Worm (Caenorhabditis elegans) whole organism, L2 larva: ENCODE measurements around the gene fbxb-47.

Experiments
- F13H6.1 ChIP-seq: sonication (generic microtip); optimal IDR thresholded peaks from 2 replicates; lab custom pipeline; 2016; ENCODE audit warnings: missing genetic modification characterization, missing compliant biosample characterization
- ceh-82 ChIP-seq: fragments of 150-350 bp; optimal IDR thresholded peaks from 2 replicates; lab custom pipeline; 2014; ENCODE audit warnings: missing biosample characterization, missing genetic modification characterization
- egl-27 ChIP-seq: sonication (generic microtip); optimal IDR thresholded peaks from 3 replicates; lab custom pipeline; 2017; ENCODE audit warnings: missing biosample characterization, missing genetic modification reagents, missing genetic modification characterization
- lin-13 ChIP-seq: fragments of 150-350 bp; optimal IDR thresholded peaks from 2 replicates; lab custom pipeline; 2014; ENCODE audit warnings: missing biosample characterization, missing genetic modification reagents, missing genetic modification characterization
- mdl-1 ChIP-seq, 2 experiments: fragments of 150-350 bp in 1 of 2; sonication (generic microtip) in 1 of 2; optimal IDR thresholded peaks; 2 replicates each; lab custom pipeline; 2017; ENCODE audit warnings: missing biosample characterization in 2 of 2, missing genetic modification characterization in 2 of 2
- nhr-11 ChIP-seq: fragments of 150-350 bp; optimal IDR thresholded peaks from 2 replicates; lab custom pipeline; 2014; ENCODE audit warnings: missing biosample characterization, missing genetic modification characterization
- nhr-237 ChIP-seq: fragments of 150-350 bp; optimal IDR thresholded peaks from 2 replicates; lab custom pipeline; 2014; ENCODE audit warnings: missing biosample characterization, missing genetic modification characterization
- nhr-25 ChIP-seq: fragments of 150-350 bp; sonication (generic microtip); optimal IDR thresholded peaks from 3 replicates; lab custom pipeline; 2014; ENCODE audit warnings: missing biosample characterization, missing genetic modification characterization
- sma-3 ChIP-seq: sonication (generic microtip); optimal IDR thresholded peaks from 2 replicates; lab custom pipeline; 2016; ENCODE audit warnings: missing genetic modification reagents, missing genetic modification characterization, missing compliant biosample characterization
- snpc-4 ChIP-seq: fragments of 150-350 bp; optimal IDR thresholded peaks from 2 replicates; lab custom pipeline; 2014; ENCODE audit warnings: missing biosample characterization, missing genetic modification characterization
- unc-62 ChIP-seq: fragments of 150-350 bp; optimal IDR thresholded peaks from 2 replicates; lab custom pipeline; 2014; ENCODE audit warnings: missing biosample characterization, missing genetic modification reagents, missing genetic modification characterization
- ztf-11 ChIP-seq: sonication (generic microtip); optimal IDR thresholded peaks from 2 replicates; lab custom pipeline; 2017; ENCODE audit warnings: missing biosample characterization, missing genetic modification characterization

DNA sequence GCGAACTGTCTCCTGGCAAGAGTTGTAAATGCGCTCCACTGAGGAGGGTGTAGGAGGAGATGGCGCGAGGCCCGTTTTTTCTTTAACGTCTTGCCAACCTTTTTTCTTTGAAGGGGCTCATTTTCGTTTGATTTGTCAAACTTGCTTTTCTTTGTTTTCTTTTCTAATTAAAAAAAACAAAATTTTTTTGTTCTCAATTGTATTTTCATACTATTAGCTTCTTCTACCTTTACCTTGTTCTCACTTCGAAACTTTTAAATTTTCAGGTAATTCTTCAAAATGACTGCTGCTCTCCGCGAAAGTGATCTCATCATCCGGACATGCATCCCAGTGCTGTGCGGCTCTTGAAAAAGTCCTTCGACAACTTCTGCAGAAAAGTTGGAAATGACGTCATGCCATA, 6.7 kb upstream of the fbxb-47 start, which contains the start of gene fbxa-184:
- TF ChIP-seq lin-13 (GFP tag; lab: Kevin White, UChicago) (no peak), nhr-11 (tag; lab: Kevin White, UChicago) (no peak), mdl-1 (tag; optimal IDR thresholded peaks at IDR 0.05; lab: Kevin White, UChicago) (no peak), unc-62 (no peak), nhr-25 (tag; lab: Kevin White, UChicago) (no peak), snpc-4 (tag; lab: Kevin White, UChicago) (no peak), sma-3 (GFP tag; lab: Kevin White, UChicago) (no peak), ceh-82 (tag; lab: Kevin White, UChicago) (no peak), egl-27 (tag; lab: Kevin White, UChicago) (no peak), ztf-11 (tag; lab: Kevin White, UChicago) (no peak), F13H6.1 (tag; lab: Kevin White, UChicago) (no peak), nhr-237 (tag; lab: Kevin White, UChicago) (no peak)
